Worm (Caenorhabditis elegans): Measurements from ENCODE around the gene pax-2.

The pax-2 gene

ce11 chrIV:4172242-4172641 is 31.9 kb downstream of the pax-2 start:
- TF ChIP-seq F44E2.7 (GFP tag; IDR thresholded peaks at IDR 0.05): no peak
- peak; percentile 52 for TF ChIP-seq ceh-28 (tag; optimal IDR thresholded peaks at IDR 0.05)
- TF ChIP-seq mxl-3 (GFP tag; optimal IDR thresholded peaks at IDR 0.05): no peak
- no peak for TF ChIP-seq daf-19 (GFP tag; conservative IDR thresholded peaks at IDR 0.05)
- TF ChIP-seq F26F4.8 (GFP tag; conservative IDR thresholded peaks at IDR 0.05): no peak
- no peak for TF ChIP-seq ceh-62 (tag; optimal IDR thresholded peaks at IDR 0.05)
- no peak for TF ChIP-seq nhr-42 (GFP tag; IDR thresholded peaks at IDR 0.05)
- TF ChIP-seq T20F7.1 (GFP tag; optimal IDR thresholded peaks at IDR 0.05): no peak
- TF ChIP-seq zip-2 (tag; optimal IDR thresholded peaks at IDR 0.05): no peak
- 0 out of 2 replicates have a peak, but pooled peaks have one; percentile 28 for TF ChIP-seq lim-7 (GFP tag; IDR thresholded peaks at IDR 0.05)

ce11 chrIV:4171531-4172163 is 32.5 kb downstream of the pax-2 start, which contains the start of the genes K08D10.13 and rnp-2:
TSS of gene K08D10.13 (minus strand) at chrIV:4171581.
TSS of gene rnp-2 (plus strand) at chrIV:4172076.
- TF ChIP-seq D1046.2 (GFP tag; IDR thresholded peaks at IDR 0.05) (no peak), nhr-28 (tag; optimal IDR thresholded peaks at IDR 0.05) (peak; percentile 9), lin-13 (GFP tag; optimal IDR thresholded peaks at IDR 0.05) (peak; percentile 10), dpl-1 (GFP tag; optimal IDR thresholded peaks at IDR 0.05) (peak; percentile 63), saeg-2 (GFP tag; IDR thresholded peaks at IDR 0.05) (no peak), aha-1 (tag) (peak; percentile 43), ZK337.2 (GFP tag; IDR thresholded peaks at IDR 0.05) (0 out of 2 replicates have a peak, but pooled peaks have one; percentile 25), daf-12 (tag; optimal IDR thresholded peaks at IDR 0.05) (no peak), lin-38 (GFP tag; IDR thresholded peaks at IDR 0.05) (peak; percentile 92), rbr-2 (tag; optimal IDR thresholded peaks at IDR 0.05) (peak; percentile 35), nhr-77 (tag; optimal IDR thresholded peaks at IDR 0.05) (no peak), ctbp-1 (GFP tag; IDR thresholded peaks at IDR 0.05) (no peak), T20F7.1 (GFP tag; optimal IDR thresholded peaks at IDR 0.05) (no peak), hif-1 (tag; optimal IDR thresholded peaks at IDR 0.05) (peak in 1 of 2 experiments; percentile 45), unc-130 (GFP tag; optimal IDR thresholded peaks at IDR 0.05) (peak; percentile 29), dve-1 (tag; optimal IDR thresholded peaks at IDR 0.05; ENCODE audit: insufficient read depth) (no peak), mes-2 (tag; optimal IDR thresholded peaks at IDR 0.05; ENCODE audit: poor library complexity, severe bottlenecking) (peak; percentile 96)

ce11 chrIV:4167296-4167695 is 36.9 kb downstream of the pax-2 start:
- no peak for TF ChIP-seq mxl-3 (GFP tag; optimal IDR thresholded peaks at IDR 0.05)
- no peak for TF ChIP-seq ceh-82 (tag; optimal IDR thresholded peaks at IDR 0.05)
- no peak for TF ChIP-seq hlh-30 (tag; optimal IDR thresholded peaks at IDR 0.05; ENCODE audit: insufficient read depth)
- no peak for TF ChIP-seq F37D6.2 (tag; optimal IDR thresholded peaks at IDR 0.05)

ce11 chrIV:4164392-4164791 is 39.8 kb downstream of the pax-2 start, which contains the start of gene scrm-8:
TSS of gene scrm-8 (plus strand) at chrIV:4164692.
- no peak for TF ChIP-seq lim-7 (GFP tag; IDR thresholded peaks at IDR 0.05)
- TF ChIP-seq Y48G9A.11 (GFP tag; IDR thresholded peaks at IDR 0.05): no peak
- no peak for TF ChIP-seq gei-8 (GFP tag; optimal IDR thresholded peaks at IDR 0.05)
- no peak for TF ChIP-seq lin-15B (tag; optimal IDR thresholded peaks at IDR 0.05)
- no peak for TF ChIP-seq ces-1 (GFP tag; optimal IDR thresholded peaks at IDR 0.05)
- TF ChIP-seq mxl-3 (GFP tag; optimal IDR thresholded peaks at IDR 0.05): no peak
- TF ChIP-seq nhr-76 (tag; optimal IDR thresholded peaks at IDR 0.05): no peak
- no peak for TF ChIP-seq lsy-2 (tag; optimal IDR thresholded peaks at IDR 0.05)
- no peak for TF ChIP-seq tag-97 (GFP tag; IDR thresholded peaks at IDR 0.05)

Data from whole organism, L4 larva.